Fruit fly (Drosophila melanogaster) whole organism, prepupa: ENCODE results near the gene ACXE.

Source experiments
- CG1621 ChIP-seq: fragments of 200-800 bp; sonication (Bioruptor generic); optimal IDR thresholded peaks from 3 replicates; lab custom pipeline; 2018; ENCODE audit warnings: missing biosample characterization, mild to moderate bottlenecking, missing genetic modification characterization
- CG3919 ChIP-seq: fragments of 200-800 bp; sonication (Bioruptor generic); optimal IDR thresholded peaks from 3 replicates; lab custom pipeline; 2016; ENCODE audit warnings: missing biosample characterization, missing genetic modification characterization
- CG6792 ChIP-seq: fragments of 200-800 bp; sonication (Bioruptor generic); optimal IDR thresholded peaks from 3 replicates; lab custom pipeline; 2016; ENCODE audit warnings: missing biosample characterization, missing genetic modification characterization
- dsx ChIP-seq: fragments of 200-800 bp; optimal IDR thresholded peaks from 3 replicates; lab custom pipeline; 2019; ENCODE audit warnings: missing biosample characterization, mild to moderate bottlenecking, missing genetic modification characterization, moderate library complexity; ENCODE audit not compliant: poor library complexity, severe bottlenecking

DNA sequence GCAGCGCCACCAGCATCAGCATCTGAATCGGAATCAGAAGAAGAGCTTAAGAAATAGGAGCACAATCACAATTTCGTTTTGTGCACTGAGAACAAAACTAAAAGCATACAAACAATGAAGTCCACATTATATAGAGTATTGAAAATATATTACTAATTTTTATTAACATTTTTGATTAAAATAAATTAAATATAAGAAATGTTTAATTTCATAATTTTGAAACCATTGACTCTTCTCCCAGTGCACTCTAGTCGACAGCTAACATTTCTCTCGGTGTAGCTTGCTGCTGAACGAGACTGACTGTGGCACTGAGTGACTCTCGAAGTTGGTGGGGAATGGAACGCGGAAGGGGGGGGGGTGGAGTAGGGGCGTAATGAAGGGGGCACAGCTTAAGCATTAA is 25.3 kb downstream of the ACXE start:
- no peak for TF ChIP-seq CG3919 (GFP tag; lab: Kevin White, UChicago)
- no peak for TF ChIP-seq dsx
- TF ChIP-seq CG6792: no peak
- TF ChIP-seq CG1621: no peak
